Fruit fly (Drosophila melanogaster) whole organism, prepupa: ENCODE measurements around the gene CG33271.

ENCODE experiments used
- Blimp-1 ChIP-seq: fragments of 200-800 bp; sonication (Bioruptor generic); optimal IDR thresholded peaks from 3 replicates; lab custom pipeline; 2017; ENCODE audit warnings: missing biosample characterization, missing genetic modification characterization, mild to moderate bottlenecking, moderate library complexity, missing genetic modification reagents
- CG10631 ChIP-seq: fragments of 200-800 bp; sonication (Bioruptor generic); optimal IDR thresholded peaks from 2 replicates; lab custom pipeline; 2016; ENCODE audit warnings: missing biosample characterization, missing genetic modification characterization
- CG15336 ChIP-seq: fragments of 200-800 bp; sonication (Bioruptor generic); IDR thresholded peaks from 2 replicates; pipeline ENCODE4 v1.3.6; 2022; ENCODE audit warnings: missing biosample characterization, missing genetic modification characterization
- CG1621 ChIP-seq: fragments of 200-800 bp; sonication (Bioruptor generic); optimal IDR thresholded peaks from 3 replicates; lab custom pipeline; 2018; ENCODE audit warnings: missing biosample characterization, mild to moderate bottlenecking, missing genetic modification characterization
- CG8319 ChIP-seq: fragments of 200-800 bp; sonication (Bioruptor generic); optimal IDR thresholded peaks from 3 replicates; lab custom pipeline; 2016; ENCODE audit warnings: missing biosample characterization, missing genetic modification characterization
- Hr4 ChIP-seq: fragments of 200-800 bp; sonication (Bioruptor generic); optimal IDR thresholded peaks from 3 replicates; lab custom pipeline; 2016; ENCODE audit warnings: missing biosample characterization, missing genetic modification characterization
- Lpt ChIP-seq: fragments of 200-800 bp; sonication (Bioruptor generic); optimal IDR thresholded peaks from 3 replicates; lab custom pipeline; 2016; ENCODE audit warnings: missing biosample characterization, missing genetic modification characterization
- Sox102F ChIP-seq: fragments of 200-800 bp; sonication (Bioruptor generic); optimal IDR thresholded peaks from 2 replicates; lab custom pipeline; 2016; ENCODE audit warnings: missing biosample characterization, mild to moderate bottlenecking, missing genetic modification characterization

DNA sequence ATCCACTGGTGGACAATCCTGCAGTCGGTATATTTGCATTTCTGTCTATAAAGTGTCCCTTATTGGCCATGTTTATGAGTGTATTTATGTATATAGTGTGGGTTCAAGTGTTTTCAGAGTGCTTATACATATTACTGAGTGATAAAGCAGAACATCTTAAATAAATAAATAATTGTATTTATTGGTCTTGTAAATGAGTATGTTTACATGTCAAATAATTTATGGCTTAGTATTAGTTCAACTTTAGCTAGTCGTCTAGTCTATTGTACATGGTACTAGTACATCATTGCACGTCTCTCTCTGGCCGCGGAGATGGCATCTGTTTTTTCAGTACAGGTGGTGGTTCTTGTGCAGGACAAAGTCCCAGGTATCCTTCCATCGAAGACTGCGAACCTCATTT, 6.7 kb upstream of the CG33271 start, which contains the start of gene CG32086:
- TF ChIP-seq CG8319 (GFP tag; lab: Kevin White, UChicago) (no peak), CG1621 (tag; lab: Kevin White, UChicago) (no peak), Hr4 (GFP tag; lab: Kevin White, UChicago) (no peak), Blimp-1 (no peak), CG10631 (GFP tag; lab: Kevin White, UChicago) (no peak), Sox102F (GFP tag; lab: Kevin White, UChicago) (no peak), Lpt (GFP tag; lab: Kevin White, UChicago) (no peak), CG15336 (GFP tag; lab: Robert Waterston, UW) (no peak)
